Fruit fly (Drosophila melanogaster) Kc167 (cell line): ENCODE measurements around the gene CG32295.

Source experiments
- h ChIP-seq: fragments of >200 bp; optimal IDR thresholded peaks from 3 replicates; lab custom pipeline; 2018; ENCODE audit warnings: missing external identifiers
- psq ChIP-seq: fragments of >200 bp; optimal IDR thresholded peaks from 2 replicates; lab custom pipeline; 2017; ENCODE audit warnings: missing external identifiers

- TF ChIP-seq psq (no peak), h (no peak)
Measured at dm6 chr3L:2532377-2532776, 5.6 kb upstream of the CG32295 start.
